Worm (Caenorhabditis elegans): ENCODE measurements around the gene lgc-44.

ce11 chrV:11686877-11687276 is 14.5 kb upstream of the lgc-44 start, which contains the start of gene W05E10.2:
- TF ChIP-seq dmd-4 (tag; optimal IDR thresholded peaks at IDR 0.05): no peak
- no peak for TF ChIP-seq lsy-2 (tag; optimal IDR thresholded peaks at IDR 0.05)
- no peak for TF ChIP-seq ztf-11 (tag; optimal IDR thresholded peaks at IDR 0.05)
- TF ChIP-seq zag-1 (tag; optimal IDR thresholded peaks at IDR 0.05): no peak
- no peak for TF ChIP-seq unc-39 (tag; optimal IDR thresholded peaks at IDR 0.05)
- TF ChIP-seq nhr-12 (tag; optimal IDR thresholded peaks at IDR 0.05): no peak
- no peak for TF ChIP-seq unc-62 (GFP tag; optimal IDR thresholded peaks at IDR 0.05)
- TF ChIP-seq egl-27 (tag; optimal IDR thresholded peaks at IDR 0.05): no peak
- TF ChIP-seq aly-2 (tag; optimal IDR thresholded peaks at IDR 0.05): no peak
- TF ChIP-seq nhr-10 (tag; optimal IDR thresholded peaks at IDR 0.05): no peak
- TF ChIP-seq blmp-1 (tag; optimal IDR thresholded peaks at IDR 0.05; ENCODE audit: insufficient read depth): no peak
